Worm (Caenorhabditis elegans) whole organism, L3 larva: ENCODE results near the gene C44C10.11.

Experiments
- R02D3.7 ChIP-seq: fragments of 150-350 bp; optimal IDR thresholded peaks from 2 replicates; lab custom pipeline; 2014; ENCODE audit warnings: missing biosample characterization, missing genetic modification characterization
- ZK546.5 ChIP-seq: sonication (generic microtip); optimal IDR thresholded peaks from 2 replicates; lab custom pipeline; 2017; ENCODE audit warnings: missing biosample characterization, missing genetic modification characterization
- ceh-16 ChIP-seq: sonication (generic microtip); optimal IDR thresholded peaks from 2 replicates; lab custom pipeline; 2017; ENCODE audit warnings: missing biosample characterization, missing genetic modification characterization
- ceh-82 ChIP-seq: fragments of 150-350 bp; optimal IDR thresholded peaks from 2 replicates; lab custom pipeline; 2014; ENCODE audit warnings: missing biosample characterization, missing genetic modification characterization
- daf-12 ChIP-seq: fragments of 150-350 bp; optimal IDR thresholded peaks from 2 replicates; lab custom pipeline; 2014; ENCODE audit warnings: missing biosample characterization, missing genetic modification reagents, missing genetic modification characterization
- egl-5 ChIP-seq: fragments of 150-350 bp; optimal IDR thresholded peaks from 2 replicates; lab custom pipeline; 2017; ENCODE audit warnings: missing biosample characterization, missing genetic modification reagents, missing genetic modification characterization, inconsistent platforms
- elt-1 ChIP-seq: fragments of 150-350 bp; optimal IDR thresholded peaks from 2 replicates; lab custom pipeline; 2014; ENCODE audit warnings: missing biosample characterization, missing genetic modification characterization
- elt-2 ChIP-seq: sonication (generic microtip); optimal IDR thresholded peaks from 2 replicates; lab custom pipeline; 2016; ENCODE audit warnings: missing genetic modification reagents, mild to moderate bottlenecking, missing genetic modification characterization, missing compliant biosample characterization
- elt-3 ChIP-seq, 3 experiments: fragments of 150-350 bp in 1 of 3; sonication (generic microtip) in 2 of 3; optimal IDR thresholded peaks; 2 replicates in 2 of 3; 4 replicates in 1 of 3; lab custom pipeline; 2014 to 2017; ENCODE audit warnings: missing biosample characterization in 3 of 3, missing genetic modification characterization in 3 of 3
- fkh-10 ChIP-seq: sonication (generic microtip); optimal IDR thresholded peaks from 2 replicates; lab custom pipeline; 2017; ENCODE audit warnings: missing biosample characterization, missing genetic modification reagents, missing genetic modification characterization
- fos-1 ChIP-seq: fragments of 150-350 bp; optimal IDR thresholded peaks from 2 replicates; lab custom pipeline; 2014; ENCODE audit warnings: missing biosample characterization, missing genetic modification characterization
- hmg-11 ChIP-seq: sonication (generic microtip); optimal IDR thresholded peaks from 2 replicates; lab custom pipeline; 2016; ENCODE audit warnings: missing genetic modification characterization, missing compliant biosample characterization
- jun-1 ChIP-seq: fragments of 150-350 bp; optimal IDR thresholded peaks from 2 replicates; lab custom pipeline; 2014; ENCODE audit warnings: missing biosample characterization, missing genetic modification reagents, missing genetic modification characterization
- lin-15B ChIP-seq: fragments of 150-350 bp; optimal IDR thresholded peaks from 2 replicates; lab custom pipeline; 2014; ENCODE audit warnings: missing biosample characterization, missing genetic modification characterization
- lsy-12 ChIP-seq: sonication (generic microtip); optimal IDR thresholded peaks from 2 replicates; lab custom pipeline; 2016; ENCODE audit warnings: mild to moderate bottlenecking, missing genetic modification characterization, missing compliant biosample characterization
- mdl-1 ChIP-seq: fragments of 150-350 bp; optimal IDR thresholded peaks from 2 replicates; lab custom pipeline; 2014; ENCODE audit warnings: missing biosample characterization, missing genetic modification characterization
- nfya-1 ChIP-seq: sonication (generic microtip); optimal IDR thresholded peaks from 2 replicates; lab custom pipeline; 2017; ENCODE audit warnings: missing genetic modification characterization, mild to moderate bottlenecking, missing compliant biosample characterization, antibody characterized with exemption, moderate library complexity; ENCODE audit not compliant: insufficient read depth
- nhr-11 ChIP-seq: fragments of 150-350 bp; optimal IDR thresholded peaks from 2 replicates; lab custom pipeline; 2014; ENCODE audit warnings: missing biosample characterization, missing genetic modification characterization
- nhr-23 ChIP-seq: fragments of 150-350 bp; optimal IDR thresholded peaks from 2 replicates; lab custom pipeline; 2014; ENCODE audit warnings: missing biosample characterization, missing genetic modification reagents, missing genetic modification characterization
- nhr-237 ChIP-seq: fragments of 150-350 bp; optimal IDR thresholded peaks from 2 replicates; lab custom pipeline; 2014; ENCODE audit warnings: missing biosample characterization, missing genetic modification characterization
- nhr-25 ChIP-seq: sonication (generic microtip); optimal IDR thresholded peaks from 2 replicates; lab custom pipeline; 2017; ENCODE audit warnings: missing biosample characterization, missing genetic modification characterization
- nhr-28 ChIP-seq: fragments of 150-350 bp; optimal IDR thresholded peaks from 2 replicates; lab custom pipeline; 2014; ENCODE audit warnings: missing biosample characterization, missing genetic modification characterization
- nhr-67 ChIP-seq: fragments of 150-350 bp; optimal IDR thresholded peaks from 2 replicates; lab custom pipeline; 2014; ENCODE audit warnings: missing biosample characterization, missing genetic modification characterization
- nhr-76 ChIP-seq: fragments of 150-350 bp; sonication (generic microtip); optimal IDR thresholded peaks from 5 replicates; lab custom pipeline; 2014; ENCODE audit warnings: missing biosample characterization, missing genetic modification characterization
- nhr-77 ChIP-seq: fragments of 150-350 bp; optimal IDR thresholded peaks from 2 replicates; lab custom pipeline; 2014; ENCODE audit warnings: missing biosample characterization, missing genetic modification characterization
- pha-4 ChIP-seq: fragments of 150-350 bp; optimal IDR thresholded peaks from 2 replicates; lab custom pipeline; 2014; ENCODE audit warnings: missing biosample characterization, missing genetic modification reagents, missing genetic modification characterization
- pqm-1 ChIP-seq: fragments of 150-350 bp; optimal IDR thresholded peaks from 2 replicates; lab custom pipeline; 2017; ENCODE audit warnings: missing biosample characterization, missing genetic modification characterization, inconsistent platforms
- sea-2 ChIP-seq: fragments of 150-350 bp; sonication (generic microtip); optimal IDR thresholded peaks from 4 replicates; lab custom pipeline; 2014; ENCODE audit warnings: missing biosample characterization, missing genetic modification reagents, missing genetic modification characterization
- snpc-4 ChIP-seq: fragments of 150-350 bp; optimal IDR thresholded peaks from 2 replicates; lab custom pipeline; 2014; ENCODE audit warnings: missing biosample characterization, missing genetic modification characterization
- tbx-2 ChIP-seq: sonication (generic microtip); optimal IDR thresholded peaks from 2 replicates; lab custom pipeline; 2016; ENCODE audit warnings: mild to moderate bottlenecking, missing genetic modification characterization, missing compliant biosample characterization
- unc-62 ChIP-seq: fragments of 150-350 bp; sonication (generic microtip); optimal IDR thresholded peaks from 4 replicates; lab custom pipeline; 2014; ENCODE audit warnings: missing biosample characterization, missing genetic modification reagents, missing genetic modification characterization
- ztf-4 ChIP-seq: fragments of 150-350 bp; optimal IDR thresholded peaks from 2 replicates; lab custom pipeline; 2014; ENCODE audit warnings: missing biosample characterization, missing genetic modification characterization

The C44C10.11 gene

ce11 chrX:11757666-11758065, 47.5 kb upstream of the C44C10.11 start (continued):
- TF ChIP-seq egl-5 (tag; lab: Kevin White, UChicago), result no peak

- TF ChIP-seq elt-3 (tag; optimal IDR thresholded peaks at IDR 0.05; lab: Kevin White, UChicago) (no peak), nhr-11 (no peak)
Measured at ce11 chrX:11753155-11753554, 43.0 kb upstream of the C44C10.11 start.

ce11 chrX:11752289-11752688, 42.1 kb upstream of the C44C10.11 start:
- TF ChIP-seq mdl-1 (no peak), fkh-10 (GFP tag; lab: Kevin White, UChicago) (no peak), snpc-4 (no peak), hmg-11 (no peak), nhr-25 (no peak)

DNA sequence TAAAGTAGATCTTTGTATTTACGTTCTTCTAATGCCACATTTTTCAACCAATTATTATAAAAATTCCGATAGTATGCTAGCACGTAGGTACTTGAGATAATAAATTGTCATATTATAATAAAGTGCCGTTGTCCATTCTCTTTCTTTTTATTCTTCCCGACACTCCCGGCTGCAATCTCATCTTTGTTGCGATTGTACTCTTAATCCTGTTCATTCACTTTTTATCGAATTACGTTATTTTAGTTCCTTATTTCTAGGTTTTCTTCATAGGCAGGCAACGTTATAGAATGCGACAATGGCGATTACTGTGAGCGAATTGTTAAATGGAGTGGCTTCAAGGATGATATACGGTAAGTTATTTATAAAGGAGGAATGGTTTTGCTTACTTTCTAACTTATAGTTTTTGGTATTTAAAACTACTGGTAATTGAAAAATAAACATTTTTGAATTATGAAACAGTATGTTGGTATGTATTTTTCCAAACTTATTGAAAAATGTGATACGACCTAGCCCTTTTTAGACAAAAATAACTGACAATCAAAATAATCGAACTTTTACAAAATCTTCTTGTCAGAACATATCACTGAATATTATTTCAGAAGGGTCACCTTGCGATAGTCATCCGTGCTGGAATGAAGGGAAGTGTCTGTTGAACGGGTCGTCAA, 35.8 kb upstream of the C44C10.11 start, which contains the start of gene C40H5.2:
C40H5.2 (plus strand) TSS at position 256 of the 665 bp plus-strand sequence.
- TF ChIP-seq lin-15B (no peak), fkh-10 (GFP tag; lab: Kevin White, UChicago) (peak; percentile 54), nfya-1 (tag; lab: Kevin White, UChicago) (no peak), ceh-82 (no peak)

DNA sequence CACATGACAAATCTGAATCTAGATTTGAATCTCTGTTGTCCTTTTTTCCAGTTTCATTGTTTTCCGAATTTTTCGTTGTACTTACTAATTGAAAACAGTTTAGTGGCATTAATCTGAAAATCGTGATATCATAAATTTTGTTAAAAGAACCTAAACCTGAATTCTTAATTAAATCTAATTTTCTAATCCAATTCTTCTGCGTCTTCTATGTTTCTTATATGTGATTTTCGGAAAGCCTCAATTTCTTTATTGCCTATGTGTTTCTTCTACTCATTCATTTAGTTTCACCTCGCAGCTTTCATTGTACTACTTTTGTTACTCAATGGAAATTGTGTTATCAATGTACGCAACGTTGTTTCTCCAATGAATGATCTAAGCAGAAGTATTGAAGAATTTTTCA, 33.6 kb upstream of the C44C10.11 start:
- TF ChIP-seq elt-3 (tag; optimal IDR thresholded peaks at IDR 0.05; lab: Kevin White, UChicago) (no peak), nhr-67 (tag; lab: Kevin White, UChicago) (no peak), daf-12 (tag; lab: Kevin White, UChicago) (no peak), ceh-16 (tag; lab: Kevin White, UChicago) (no peak), ztf-4 (tag; lab: Kevin White, UChicago) (no peak), fos-1 (no peak), egl-5 (tag; lab: Kevin White, UChicago) (no peak), lsy-12 (no peak), jun-1 (tag; lab: Kevin White, UChicago) (no peak), elt-1 (tag; lab: Kevin White, UChicago) (no peak), sea-2 (no peak), nhr-237 (tag; lab: Kevin White, UChicago) (no peak), pha-4 (tag; lab: Kevin White, UChicago) (no peak), R02D3.7 (no peak), ZK546.5 (no peak), tbx-2 (no peak), nhr-28 (tag; lab: Kevin White, UChicago) (no peak), pqm-1 (tag; lab: Kevin White, UChicago) (no peak), nhr-23 (no peak)

DNA sequence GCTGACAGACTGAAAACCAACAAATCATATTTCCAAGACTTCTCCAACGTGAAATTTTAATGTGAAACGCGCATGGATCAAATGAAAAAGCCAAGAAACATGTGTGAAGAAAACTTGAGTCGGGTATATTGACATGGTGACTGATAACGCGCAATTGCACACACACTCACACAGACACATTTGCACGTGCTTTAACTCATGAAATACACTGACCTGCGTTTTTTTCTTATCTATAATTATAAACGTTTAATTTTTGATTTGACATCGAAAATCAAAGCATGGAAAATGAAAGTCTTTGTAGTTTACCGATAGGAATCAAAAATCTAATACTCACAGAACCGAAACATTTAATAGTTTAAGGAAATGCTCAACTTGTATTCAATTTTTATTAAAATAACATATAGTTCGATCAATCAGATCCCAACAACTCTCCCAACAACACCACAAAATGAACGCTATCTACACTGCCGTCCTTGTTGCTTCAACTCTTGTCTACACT, 28.5 kb upstream of the C44C10.11 start, which contains the start of gene nspa-9:
nspa-9 (plus strand) TSS at position 449 of the 499 bp plus-strand sequence.
- TF ChIP-seq mdl-1 (peak; percentile 50), pha-4 (tag; lab: Kevin White, UChicago) (peak; percentile 83), jun-1 (tag; lab: Kevin White, UChicago) (peak; percentile 19), nhr-67 (tag; lab: Kevin White, UChicago) (no peak), unc-62 (GFP tag; lab: Kevin White, UChicago) (no peak), pqm-1 (tag; lab: Kevin White, UChicago) (peak; percentile 94), elt-2 (peak; percentile 94), nhr-76 (tag; lab: Kevin White, UChicago) (no peak), nhr-77 (tag; lab: Kevin White, UChicago) (no peak)
- TF ChIP-seq, all 47 proteins: peak for 5
